Worm (Caenorhabditis elegans): Measurements from ENCODE around the gene fbxa-118.

ce11 chrV:19754331-19754730, 22.8 kb downstream of the fbxa-118 start:
- TF ChIP-seq tbx-11 (GFP tag; IDR thresholded peaks at IDR 0.05) (no peak), ceh-13 (GFP tag; optimal IDR thresholded peaks at IDR 0.05) (no peak), tra-4 (tag; optimal IDR thresholded peaks at IDR 0.05) (no peak), hnd-1 (tag; optimal IDR thresholded peaks at IDR 0.05) (no peak), aly-1 (tag; optimal IDR thresholded peaks at IDR 0.05) (no peak), ama-1 (optimal IDR thresholded peaks at IDR 0.05) (no peak), F13C5.2 (tag; optimal IDR thresholded peaks at IDR 0.05) (no peak), sea-1 (GFP tag; conservative IDR thresholded peaks at IDR 0.05) (no peak), flt-1 (GFP tag; IDR thresholded peaks at IDR 0.05) (no peak)

Data from whole organism, early embryonic.